Fruit fly (Drosophila melanogaster): ENCODE measurements around the gene CG31231.

The CG31231 gene

dm6 chr3R:18670441-18671111, 5.4 kb downstream of the CG31231 start:
- TF ChIP-seq usp (GFP tag; optimal IDR thresholded peaks at IDR 0.05) (no peak), OdsH (GFP tag; optimal IDR thresholded peaks at IDR 0.05) (peak; percentile 54), Rel (GFP tag; optimal IDR thresholded peaks at IDR 0.05) (no peak), Rel (tag; optimal IDR thresholded peaks at IDR 0.05) (peak; percentile 27), Dif (GFP tag; optimal IDR thresholded peaks at IDR 0.05; ENCODE audit: partially characterized antibody) (peak; percentile 64), jim (GFP tag; optimal IDR thresholded peaks at IDR 0.05) (no peak), ey (GFP tag; optimal IDR thresholded peaks at IDR 0.05) (peak; percentile 69), Vsx2 (GFP tag; optimal IDR thresholded peaks at IDR 0.05; ENCODE audit: partially characterized antibody) (peak; percentile 66), Abd-B (GFP tag; optimal IDR thresholded peaks at IDR 0.05) (no peak), Sp1 (GFP tag; optimal IDR thresholded peaks at IDR 0.05) (peak; percentile 53), GATAd (GFP tag; optimal IDR thresholded peaks at IDR 0.05) (no peak), Hr78 (GFP tag; optimal IDR thresholded peaks at IDR 0.05) (no peak), brk (GFP tag; optimal IDR thresholded peaks at IDR 0.05) (no peak), br (GFP tag; optimal IDR thresholded peaks at IDR 0.05) (peak; percentile 41), fru (GFP tag; optimal IDR thresholded peaks at IDR 0.05) (peak; percentile 69), h (GFP tag; optimal IDR thresholded peaks at IDR 0.05) (peak; percentile 63), Myc (optimal IDR thresholded peaks at IDR 0.05) (no peak), Hnf4 (GFP tag; optimal IDR thresholded peaks at IDR 0.05) (no peak), dsf (GFP tag; optimal IDR thresholded peaks at IDR 0.05; ENCODE audit: borderline replicate concordance) (no peak), pan (optimal IDR thresholded peaks at IDR 0.05) (no peak), Mio (GFP tag; optimal IDR thresholded peaks at IDR 0.05) (no peak), CG9705 (GFP tag; optimal IDR thresholded peaks at IDR 0.05) (no peak), dmrt93B (GFP tag; optimal IDR thresholded peaks at IDR 0.05) (no peak), Hr83 (GFP tag; optimal IDR thresholded peaks at IDR 0.05; ENCODE audit: poor library complexity, severe bottlenecking) (no peak), sage (GFP tag; optimal IDR thresholded peaks at IDR 0.05) (no peak), sv (GFP tag; optimal IDR thresholded peaks at IDR 0.05) (no peak), CG32264 (GFP tag; optimal IDR thresholded peaks at IDR 0.05) (peak; percentile 24), Jra (GFP tag; optimal IDR thresholded peaks at IDR 0.05) (peak; percentile 22), foxo (GFP tag; optimal IDR thresholded peaks at IDR 0.05) (peak; percentile 51 to 93), tai (GFP tag; optimal IDR thresholded peaks at IDR 0.05) (no peak), CrebA (GFP tag; optimal IDR thresholded peaks at IDR 0.05; ENCODE audit: borderline replicate concordance) (no peak), woc (GFP tag; optimal IDR thresholded peaks at IDR 0.05) (peak; percentile 71), lola (GFP tag; optimal IDR thresholded peaks at IDR 0.05) (no peak), dl (GFP tag; optimal IDR thresholded peaks at IDR 0.05; ENCODE audit: insufficient read depth in 1 of 2, partially characterized antibody in 2 of 2) (peak in 1 of 2 experiments; percentile 65), HLH106 (tag; optimal IDR thresholded peaks at IDR 0.05) (peak; percentile 74), psq (GFP tag; optimal IDR thresholded peaks at IDR 0.05) (peak; percentile 70), N (GFP tag; optimal IDR thresholded peaks at IDR 0.05) (no peak), rgr (GFP tag; optimal IDR thresholded peaks at IDR 0.05) (peak; percentile 61), Dfd (GFP tag; optimal IDR thresholded peaks at IDR 0.05) (no peak)

DNA sequence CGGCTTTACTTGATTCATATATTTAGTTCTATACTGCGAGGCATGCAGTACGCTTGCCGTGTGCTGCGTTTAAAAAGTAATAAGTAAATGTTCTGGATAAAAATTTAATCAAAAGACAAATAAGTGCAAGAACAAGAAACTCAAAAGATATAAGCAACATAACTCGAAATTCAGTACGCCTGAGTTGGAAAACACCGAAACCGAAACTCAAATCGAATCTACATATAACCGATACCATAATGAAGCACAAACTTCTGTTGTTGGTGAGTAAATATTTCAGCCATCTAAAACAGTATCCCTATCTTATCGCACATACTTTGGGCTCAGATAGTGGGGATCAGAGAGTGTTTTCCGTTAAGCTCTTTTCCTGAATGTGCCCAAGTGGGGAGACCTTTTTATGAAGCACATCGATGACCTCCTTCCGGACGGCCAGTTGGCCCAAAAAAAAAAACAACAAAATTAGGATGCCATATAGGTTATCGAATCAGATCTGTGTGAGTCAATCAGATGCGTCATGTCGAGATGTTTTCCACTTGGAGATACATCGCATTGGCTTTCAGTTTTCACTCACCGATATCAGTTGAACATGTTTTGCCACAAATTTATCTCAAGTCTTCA, 6.1 kb downstream of the CG31231 start, which contains the start of gene CG31230:
TSS of gene CG31230 (plus strand) at position 568 of the 618 bp plus-strand sequence.
- TF ChIP-seq fru (GFP tag; optimal IDR thresholded peaks at IDR 0.05) = no peak
- no peak for TF ChIP-seq Mio (GFP tag; optimal IDR thresholded peaks at IDR 0.05)
- no peak for TF ChIP-seq Abd-B (GFP tag; optimal IDR thresholded peaks at IDR 0.05)
- TF ChIP-seq rgr (GFP tag; optimal IDR thresholded peaks at IDR 0.05) = no peak
- no peak for TF ChIP-seq HLH106 (tag; optimal IDR thresholded peaks at IDR 0.05)
- no peak for TF ChIP-seq psq (GFP tag; optimal IDR thresholded peaks at IDR 0.05)
- TF ChIP-seq woc (GFP tag; optimal IDR thresholded peaks at IDR 0.05) = no peak
- no peak for TF ChIP-seq Rel (GFP tag; optimal IDR thresholded peaks at IDR 0.05)
- TF ChIP-seq Rel (tag; optimal IDR thresholded peaks at IDR 0.05) = no peak
- no peak for TF ChIP-seq Dif (GFP tag; optimal IDR thresholded peaks at IDR 0.05; ENCODE audit: partially characterized antibody)
- TF ChIP-seq OdsH (GFP tag; optimal IDR thresholded peaks at IDR 0.05) = no peak
- TF ChIP-seq pan (optimal IDR thresholded peaks at IDR 0.05) = no peak

All from whole organism, wandering third instar larva.